Worm (Caenorhabditis elegans): ENCODE results near the gene fbxb-15.

fbxb-15 gene

ce11 chrII:1618948-1619347 is 34.3 kb downstream of the fbxb-15 start, which contains the start of gene fbxa-166:
Gene fbxa-166, minus strand, starts transcription at chrII:1619048.
- no peak for TF ChIP-seq ets-4 (tag; optimal IDR thresholded peaks at IDR 0.05)
- no peak for TF ChIP-seq hlh-13 (GFP tag; optimal IDR thresholded peaks at IDR 0.05)
- TF ChIP-seq C08G9.2 (tag; optimal IDR thresholded peaks at IDR 0.05): no peak
- no peak for TF ChIP-seq zip-5 (tag; optimal IDR thresholded peaks at IDR 0.05)
- TF ChIP-seq ztf-16 (tag; optimal IDR thresholded peaks at IDR 0.05): no peak
- no peak for TF ChIP-seq che-1 (tag; optimal IDR thresholded peaks at IDR 0.05)
- TF ChIP-seq hlh-30 (tag; optimal IDR thresholded peaks at IDR 0.05; ENCODE audit: insufficient read depth): no peak
- TF ChIP-seq ahr-1 (tag; optimal IDR thresholded peaks at IDR 0.05): no peak
- TF ChIP-seq unc-86 (tag; optimal IDR thresholded peaks at IDR 0.05): no peak
- no peak for TF ChIP-seq gmeb-2 (tag; optimal IDR thresholded peaks at IDR 0.05)
- TF ChIP-seq unc-55 (GFP tag; optimal IDR thresholded peaks at IDR 0.05): no peak
- TF ChIP-seq elt-4 (tag; optimal IDR thresholded peaks at IDR 0.05): no peak

- TF ChIP-seq sdc-2 (tag; optimal IDR thresholded peaks at IDR 0.05): no peak
- no peak for TF ChIP-seq npax-4 (tag; optimal IDR thresholded peaks at IDR 0.05)
- TF ChIP-seq ceh-45 (GFP tag; IDR thresholded peaks at IDR 0.05): no peak
- no peak for TF ChIP-seq nhr-11 (tag; optimal IDR thresholded peaks at IDR 0.05)
- no peak for TF ChIP-seq unc-86 (tag; optimal IDR thresholded peaks at IDR 0.05)
- no peak for TF ChIP-seq hlh-6 (tag; optimal IDR thresholded peaks at IDR 0.05)
- no peak for TF ChIP-seq pros-1 (tag; optimal IDR thresholded peaks at IDR 0.05)
- TF ChIP-seq mec-3 (tag; optimal IDR thresholded peaks at IDR 0.05; ENCODE audit: borderline replicate concordance): no peak
Observed at ce11 chrII:1616382-1616781, 36.9 kb downstream of the fbxb-15 start, which contains the start of gene fbxa-165. Gene fbxa-165, minus strand, starts transcription at chrII:1616482.

ce11 chrII:1613972-1614371 is 39.3 kb downstream of the fbxb-15 start, which contains the start of gene fbxa-164:
Gene fbxa-164, minus strand, starts transcription at chrII:1614072.
- TF ChIP-seq dve-1 (tag; optimal IDR thresholded peaks at IDR 0.05) (no peak), pros-1 (tag; optimal IDR thresholded peaks at IDR 0.05) (no peak), C08G9.2 (tag; optimal IDR thresholded peaks at IDR 0.05) (no peak), pha-2 (tag; optimal IDR thresholded peaks at IDR 0.05) (no peak), Y22D7AL.16 (tag; optimal IDR thresholded peaks at IDR 0.05) (no peak), lin-11 (tag; optimal IDR thresholded peaks at IDR 0.05) (no peak), zip-5 (tag; optimal IDR thresholded peaks at IDR 0.05) (no peak), gmeb-2 (tag; optimal IDR thresholded peaks at IDR 0.05) (no peak), ceh-19 (GFP tag; optimal IDR thresholded peaks at IDR 0.05) (no peak), pqm-1 (tag; optimal IDR thresholded peaks at IDR 0.05) (no peak), T23F11.4 (GFP tag; optimal IDR thresholded peaks at IDR 0.05) (no peak), pag-3 (tag; optimal IDR thresholded peaks at IDR 0.05; ENCODE audit: borderline replicate concordance) (no peak)

DNA sequence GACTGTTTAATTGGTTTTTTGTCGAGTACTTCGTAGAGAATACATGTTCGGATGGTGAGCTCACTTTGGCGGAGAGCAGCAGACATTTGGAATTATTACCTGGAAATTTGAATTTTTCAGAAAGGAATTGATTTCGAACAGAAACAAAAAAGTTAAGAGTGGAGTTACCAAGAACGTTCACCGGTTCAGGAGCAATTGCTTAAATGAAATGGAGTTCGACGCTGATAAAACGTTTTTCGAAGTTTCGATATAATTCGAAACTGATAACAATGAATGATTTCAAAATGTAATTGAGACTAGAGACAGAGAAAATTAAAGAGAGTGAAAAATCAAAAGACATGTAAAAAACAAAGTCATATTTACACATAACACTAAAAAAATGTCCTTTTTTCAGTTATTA is 42.7 kb downstream of the fbxb-15 start, which contains the start of gene fbxa-163:
Gene fbxa-163 (minus strand): TSS at position 101 of the 400 bp plus-strand sequence.
- TF ChIP-seq ref-2 (tag; optimal IDR thresholded peaks at IDR 0.05) (no peak), C08G9.2 (tag; optimal IDR thresholded peaks at IDR 0.05) (no peak), nhr-232 (tag; optimal IDR thresholded peaks at IDR 0.05) (no peak), unc-42 (tag; optimal IDR thresholded peaks at IDR 0.05) (no peak), eyg-1 (tag; optimal IDR thresholded peaks at IDR 0.05) (no peak), unc-3 (GFP tag; conservative IDR thresholded peaks at IDR 0.05) (no peak), unc-3 (tag; optimal IDR thresholded peaks at IDR 0.05) (no peak), madf-2 (tag; optimal IDR thresholded peaks at IDR 0.05) (no peak), hlh-30 (tag; optimal IDR thresholded peaks at IDR 0.05; ENCODE audit: insufficient read depth) (no peak)

DNA sequence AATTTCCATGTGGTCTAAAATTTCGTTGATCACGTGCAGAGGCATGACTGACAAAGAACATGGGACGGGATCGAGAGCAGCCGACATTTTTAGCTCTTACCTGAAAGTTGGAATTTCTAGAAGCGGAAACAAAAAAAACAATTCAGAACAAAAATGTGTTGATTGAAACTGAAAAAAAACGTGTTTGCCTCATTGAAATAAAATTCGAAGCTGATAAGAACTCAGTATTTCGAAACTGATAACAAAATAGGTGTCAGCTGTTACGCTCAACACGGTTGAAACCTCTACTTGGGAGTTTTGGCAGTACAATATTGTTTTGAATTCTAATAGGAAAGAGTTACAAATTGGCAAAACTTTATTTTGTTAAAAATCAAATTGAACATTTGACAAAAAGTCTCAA is 44.4 kb downstream of the fbxb-15 start:
- TF ChIP-seq eyg-1 (tag; optimal IDR thresholded peaks at IDR 0.05): no peak
- TF ChIP-seq zip-5 (tag; optimal IDR thresholded peaks at IDR 0.05): no peak
- TF ChIP-seq odd-2 (tag; optimal IDR thresholded peaks at IDR 0.05): no peak
- TF ChIP-seq hlh-8 (tag; optimal IDR thresholded peaks at IDR 0.05): no peak
- TF ChIP-seq ceh-48 (tag; optimal IDR thresholded peaks at IDR 0.05): no peak
- TF ChIP-seq pat-9 (tag; optimal IDR thresholded peaks at IDR 0.05): no peak
- no peak for TF ChIP-seq fkh-6 (tag; optimal IDR thresholded peaks at IDR 0.05)
- TF ChIP-seq hlh-6 (tag; optimal IDR thresholded peaks at IDR 0.05): no peak
- TF ChIP-seq nhr-11 (tag; optimal IDR thresholded peaks at IDR 0.05): no peak
- no peak for TF ChIP-seq dmd-4 (tag; optimal IDR thresholded peaks at IDR 0.05; ENCODE audit: borderline replicate concordance)
- TF ChIP-seq unc-86 (tag; optimal IDR thresholded peaks at IDR 0.05): no peak
- TF ChIP-seq K09A11.1 (tag; optimal IDR thresholded peaks at IDR 0.05; ENCODE audit: insufficient read depth): no peak
- TF ChIP-seq sox-2 (GFP tag; IDR thresholded peaks at IDR 0.05): no peak
- no peak for TF ChIP-seq che-1 (tag; optimal IDR thresholded peaks at IDR 0.05)
- no peak for TF ChIP-seq mec-3 (tag; optimal IDR thresholded peaks at IDR 0.05; ENCODE audit: borderline replicate concordance)
- TF ChIP-seq rnt-1 (tag; optimal IDR thresholded peaks at IDR 0.05): no peak
- TF ChIP-seq sdc-2 (tag; optimal IDR thresholded peaks at IDR 0.05): no peak
- no peak for TF ChIP-seq ceh-18 (tag; optimal IDR thresholded peaks at IDR 0.05)
